Worm (Caenorhabditis elegans): ENCODE results near the gene ard-1.

DNA sequence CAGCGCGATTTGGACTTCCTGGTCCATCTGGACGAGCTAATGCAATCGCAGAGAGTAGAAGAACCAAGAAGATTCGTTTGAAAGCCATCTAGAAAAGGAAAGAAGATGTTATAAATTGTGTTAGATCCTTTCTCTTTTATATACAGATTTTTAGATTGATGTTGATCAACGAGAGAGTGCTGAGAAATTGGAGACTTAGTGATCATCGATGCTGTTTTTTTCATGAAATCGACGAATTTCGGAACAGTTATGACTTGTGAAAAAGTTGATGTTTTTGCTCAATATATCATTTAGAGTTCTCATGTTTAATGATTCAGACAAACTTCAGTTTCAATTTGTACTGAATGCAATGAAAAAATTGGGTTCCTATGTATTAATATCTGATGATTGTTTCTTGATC, 28.5 kb upstream of the ard-1 start, which contains the start of gene srlf-17:
- TF ChIP-seq nhr-237 (tag; optimal IDR thresholded peaks at IDR 0.05) (no peak), fos-1 (tag; optimal IDR thresholded peaks at IDR 0.05) (no peak), zag-1 (tag; optimal IDR thresholded peaks at IDR 0.05) (no peak), alr-1 (tag; optimal IDR thresholded peaks at IDR 0.05) (no peak), unc-39 (tag; optimal IDR thresholded peaks at IDR 0.05) (no peak), ceh-16 (tag; optimal IDR thresholded peaks at IDR 0.05) (no peak)
